Fruit fly (Drosophila melanogaster) whole organism, embryonic: ENCODE data around the gene HipHop.
A peak's percentile ranks its signal among the peaks of the same experiment; 100 is the strongest.

Source experiments
- CG10209 ChIP-seq: fragments of 200-800 bp; sonication (Bioruptor generic); optimal IDR thresholded peaks from 3 replicates; lab custom pipeline; 2017; ENCODE audit warnings: missing biosample characterization, mild to moderate bottlenecking, missing genetic modification characterization, missing genetic modification reagents
- CG12299 ChIP-seq: fragments of 200-800 bp; sonication (Bioruptor generic); optimal IDR thresholded peaks from 2 replicates; lab custom pipeline; 2018; ENCODE audit warnings: missing biosample characterization, mild to moderate bottlenecking, missing genetic modification characterization
- CG12942 ChIP-seq: fragments of 200-800 bp; sonication (Bioruptor generic); optimal IDR thresholded peaks from 3 replicates; lab custom pipeline; 2016; ENCODE audit warnings: missing biosample characterization, missing genetic modification characterization
- CG13624 ChIP-seq: fragments of 200-800 bp; sonication (Bioruptor generic); optimal IDR thresholded peaks from 2 replicates; lab custom pipeline; 2016; ENCODE audit warnings: missing biosample characterization, missing genetic modification characterization
- CG15073 ChIP-seq: fragments of 200-800 bp; sonication (Bioruptor generic); optimal IDR thresholded peaks from 2 replicates; lab custom pipeline; 2016; ENCODE audit warnings: missing biosample characterization, missing genetic modification characterization
- CG15601 ChIP-seq: fragments of 200-800 bp; sonication (Bioruptor generic); optimal IDR thresholded peaks from 3 replicates; lab custom pipeline; 2019; ENCODE audit warnings: missing biosample characterization, mild to moderate bottlenecking, missing genetic modification characterization, moderate library complexity
- CG17359 ChIP-seq: fragments of 200-800 bp; sonication (Bioruptor generic); optimal IDR thresholded peaks from 3 replicates; lab custom pipeline; 2018; ENCODE audit warnings: missing biosample characterization, mild to moderate bottlenecking, missing genetic modification characterization, moderate library complexity
- CG3065 ChIP-seq: fragments of 200-800 bp; sonication (Bioruptor generic); optimal IDR thresholded peaks from 2 replicates; lab custom pipeline; 2016; ENCODE audit warnings: missing biosample characterization, missing genetic modification characterization
- CG31441 ChIP-seq: fragments of 200-800 bp; sonication (Bioruptor generic); IDR thresholded peaks from 2 replicates; pipeline ENCODE4 v1.3.6; 2022; ENCODE audit warnings: missing biosample characterization, missing genetic modification characterization
- CG3407 ChIP-seq: fragments of 200-800 bp; sonication (Bioruptor generic); optimal IDR thresholded peaks from 2 replicates; lab custom pipeline; 2018; ENCODE audit warnings: missing biosample characterization, mild to moderate bottlenecking, missing genetic modification characterization
- CG5180 ChIP-seq: fragments of 200-800 bp; sonication (Bioruptor generic); optimal IDR thresholded peaks from 3 replicates; lab custom pipeline; 2017; ENCODE audit warnings: missing biosample characterization, missing genetic modification characterization, mild to moderate bottlenecking, moderate library complexity, missing genetic modification reagents
- CG6791 ChIP-seq: fragments of 200-800 bp; sonication (Bioruptor generic); IDR thresholded peaks from 3 replicates; pipeline ENCODE4 v1.3.6; 2022; ENCODE audit warnings: missing biosample characterization, missing genetic modification characterization; ENCODE audit not compliant: partially characterized antibody
- CG7372 ChIP-seq: fragments of 200-800 bp; sonication (Bioruptor generic); IDR thresholded peaks from 2 replicates; pipeline ENCODE4 v1.3.6; 2022; ENCODE audit warnings: missing biosample characterization, missing genetic modification characterization
- CG8290 ChIP-seq, 3 experiments: fragments of 200-800 bp; sonication (Bioruptor generic); optimal IDR thresholded peaks; 2 replicates each; lab custom pipeline; 2016 to 2019; ENCODE audit warnings: missing biosample characterization in 3 of 3, missing genetic modification characterization in 3 of 3, mild to moderate bottlenecking in 2 of 3, moderate library complexity in 1 of 3
- CG9876 ChIP-seq: fragments of 200-800 bp; sonication (Bioruptor generic); optimal IDR thresholded peaks from 2 replicates; lab custom pipeline; 2016; ENCODE audit warnings: missing biosample characterization, missing genetic modification characterization
- Chrac-16 ChIP-seq: fragments of 200-800 bp; sonication (Bioruptor generic); optimal IDR thresholded peaks from 3 replicates; lab custom pipeline; 2016; ENCODE audit warnings: missing biosample characterization, missing genetic modification characterization
- CkIIα-i1 ChIP-seq: fragments of 200-800 bp; sonication (Bioruptor generic); IDR thresholded peaks from 2 replicates; pipeline ENCODE4 v1.3.6; 2022; ENCODE audit warnings: missing biosample characterization, missing genetic modification characterization
- Dfd ChIP-seq, 2 experiments: fragments of >200 bp; optimal IDR thresholded peaks; 2 replicates each; lab custom pipeline; 2017; ENCODE audit warnings: missing biosample characterization in 2 of 2, missing genetic modification characterization in 2 of 2
- Eip74EF ChIP-seq, 2 experiments: fragments of 200-800 bp in 1 of 2; fragments of >200 bp in 1 of 2; sonication (Bioruptor generic) in 1 of 2; optimal IDR thresholded peaks; 2 replicates each; lab custom pipeline; 2017 to 2019; ENCODE audit warnings: missing biosample characterization in 2 of 2, missing genetic modification characterization in 2 of 2, mild to moderate bottlenecking in 1 of 2, moderate library complexity in 1 of 2
- H15 ChIP-seq: fragments of 200-800 bp; sonication (Bioruptor generic); IDR thresholded peaks from 3 replicates; pipeline ENCODE4 v1.3.6; 2022; ENCODE audit warnings: missing biosample characterization, missing genetic modification characterization
- H2.0 ChIP-seq: fragments of 200-800 bp; sonication (Bioruptor generic); IDR thresholded peaks from 2 replicates; pipeline ENCODE4 v1.3.6; 2022; ENCODE audit warnings: missing biosample characterization, missing genetic modification characterization
- HLH54F ChIP-seq: fragments of 200-800 bp; sonication (Bioruptor generic); optimal IDR thresholded peaks from 3 replicates; lab custom pipeline; 2016; ENCODE audit warnings: missing biosample characterization, missing genetic modification characterization
- Med ChIP-seq: fragments of 200-800 bp; sonication (Bioruptor generic); peaks from one replicate; lab custom pipeline; 2016; ENCODE audit warnings: missing biosample characterization, missing genetic modification characterization, mild to moderate bottlenecking, inconsistent platforms, moderate library complexity
- Meics ChIP-seq: fragments of 200-800 bp; sonication (Bioruptor generic); optimal IDR thresholded peaks from 2 replicates; lab custom pipeline; 2017; ENCODE audit warnings: missing biosample characterization, mild to moderate bottlenecking, missing genetic modification characterization
- Spps ChIP-seq: fragments of 200-800 bp; sonication (Bioruptor generic); optimal IDR thresholded peaks from 2 replicates; lab custom pipeline; 2018; ENCODE audit warnings: missing biosample characterization, mild to moderate bottlenecking, missing genetic modification characterization
- Usf ChIP-seq: fragments of 200-800 bp; sonication (Bioruptor generic); optimal IDR thresholded peaks from 2 replicates; lab custom pipeline; 2017; ENCODE audit warnings: missing genotype, missing biosample characterization, missing genetic modification characterization
- YL-1 ChIP-seq: fragments of 200-800 bp; sonication (Bioruptor generic); optimal IDR thresholded peaks from 3 replicates; lab custom pipeline; 2017; ENCODE audit warnings: missing biosample characterization, mild to moderate bottlenecking, missing genetic modification characterization
- abd-A ChIP-seq: fragments of 200-800 bp; sonication (Bioruptor generic); optimal IDR thresholded peaks from 3 replicates; lab custom pipeline; 2019; ENCODE audit warnings: missing biosample characterization, mild to moderate bottlenecking, missing genetic modification characterization, moderate library complexity
- al ChIP-seq: fragments of 200-800 bp; sonication (Bioruptor generic); IDR thresholded peaks from 2 replicates; pipeline ENCODE4 v1.3.6; 2022; ENCODE audit warnings: missing biosample characterization, missing genetic modification characterization
- bigmax ChIP-seq: fragments of 200-800 bp; sonication (Bioruptor generic); optimal IDR thresholded peaks from 2 replicates; lab custom pipeline; 2018; ENCODE audit warnings: missing biosample characterization, mild to moderate bottlenecking, missing genetic modification characterization
- chif ChIP-seq, 2 experiments: fragments of 200-800 bp; sonication (Bioruptor generic); optimal IDR thresholded peaks; 3 replicates each; lab custom pipeline; 2016; ENCODE audit warnings: missing biosample characterization in 2 of 2, missing genetic modification characterization in 2 of 2
- da ChIP-seq: fragments of 200-800 bp; sonication (Bioruptor generic); optimal IDR thresholded peaks from 2 replicates; lab custom pipeline; 2016; ENCODE audit warnings: missing biosample characterization, missing genetic modification characterization
- dmrt99B ChIP-seq: fragments of 200-800 bp; sonication (Bioruptor generic); optimal IDR thresholded peaks from 2 replicates; lab custom pipeline; 2018; ENCODE audit warnings: missing biosample characterization, mild to moderate bottlenecking, missing genetic modification characterization, moderate library complexity
- gem ChIP-seq: fragments of 200-800 bp; sonication (Bioruptor generic); optimal IDR thresholded peaks from 2 replicates; lab custom pipeline; 2019; ENCODE audit warnings: missing biosample characterization, mild to moderate bottlenecking, missing genetic modification characterization, moderate library complexity
- gro ChIP-seq: fragments of 200-800 bp; sonication (Bioruptor generic); optimal IDR thresholded peaks from 2 replicates; lab custom pipeline; 2016; ENCODE audit warnings: missing biosample characterization, missing genetic modification characterization
- her ChIP-seq: fragments of 200-800 bp; sonication (Bioruptor generic); optimal IDR thresholded peaks from 2 replicates; lab custom pipeline; 2016; ENCODE audit warnings: missing biosample characterization, missing genetic modification characterization
- hkb ChIP-seq, 2 experiments: fragments of 200-800 bp in 1 of 2; fragments of >200 bp in 1 of 2; sonication (Bioruptor generic) in 1 of 2; IDR thresholded peaks in 1 of 2; optimal IDR thresholded peaks in 1 of 2; 2 replicates each; pipeline versions ENCODE4 v1.3.6 to Lab custom; 2017 to 2022; ENCODE audit warnings: missing biosample characterization in 1 of 2, missing genetic modification characterization in 1 of 2
- klu ChIP-seq: fragments of 200-800 bp; sonication (Bioruptor generic); IDR thresholded peaks from 2 replicates; pipeline ENCODE4 v1.3.6; 2022; ENCODE audit warnings: missing biosample characterization, missing genetic modification characterization
- onecut ChIP-seq: fragments of 200-800 bp; sonication (Bioruptor generic); IDR thresholded peaks from 2 replicates; pipeline ENCODE4 v1.3.6; 2022; ENCODE audit warnings: missing biosample characterization, missing genetic modification characterization
- psq ChIP-seq: fragments of 200-800 bp; sonication (Bioruptor generic); optimal IDR thresholded peaks from 2 replicates; lab custom pipeline; 2017; ENCODE audit warnings: missing biosample characterization, missing genetic modification characterization
- pum ChIP-seq: fragments of 200-800 bp; sonication (Bioruptor generic); optimal IDR thresholded peaks from 2 replicates; lab custom pipeline; 2016; ENCODE audit warnings: missing biosample characterization, missing genetic modification characterization
- pzg ChIP-seq: fragments of 200-800 bp; sonication (Bioruptor generic); optimal IDR thresholded peaks from 3 replicates; lab custom pipeline; 2018; ENCODE audit warnings: missing biosample characterization, mild to moderate bottlenecking, missing genetic modification characterization, moderate library complexity
- sna ChIP-seq: fragments of 200-800 bp; sonication (Bioruptor generic); IDR thresholded peaks from 2 replicates; pipeline ENCODE4 v1.3.6; 2022; ENCODE audit warnings: missing biosample characterization, missing genetic modification characterization; ENCODE audit not compliant: partially characterized antibody
- tap ChIP-seq: fragments of 200-800 bp; optimal IDR thresholded peaks from 3 replicates; lab custom pipeline; 2019; ENCODE audit warnings: missing biosample characterization, mild to moderate bottlenecking, missing genetic modification characterization, moderate library complexity
- tgo ChIP-seq: fragments of 200-800 bp; sonication (Bioruptor generic); IDR thresholded peaks from 3 replicates; pipeline ENCODE4 v1.3.6; 2022; ENCODE audit warnings: missing biosample characterization, missing genetic modification characterization
- twi ChIP-seq: fragments of 200-800 bp; optimal IDR thresholded peaks from 2 replicates; lab custom pipeline; 2019; ENCODE audit warnings: missing biosample characterization, mild to moderate bottlenecking, missing genetic modification characterization, moderate library complexity
- vvl ChIP-seq: fragments of 200-800 bp; sonication (Bioruptor generic); IDR thresholded peaks from 2 replicates; pipeline ENCODE4 v1.3.6; 2022; ENCODE audit warnings: missing biosample characterization, missing genetic modification characterization

HipHop gene

DNA sequence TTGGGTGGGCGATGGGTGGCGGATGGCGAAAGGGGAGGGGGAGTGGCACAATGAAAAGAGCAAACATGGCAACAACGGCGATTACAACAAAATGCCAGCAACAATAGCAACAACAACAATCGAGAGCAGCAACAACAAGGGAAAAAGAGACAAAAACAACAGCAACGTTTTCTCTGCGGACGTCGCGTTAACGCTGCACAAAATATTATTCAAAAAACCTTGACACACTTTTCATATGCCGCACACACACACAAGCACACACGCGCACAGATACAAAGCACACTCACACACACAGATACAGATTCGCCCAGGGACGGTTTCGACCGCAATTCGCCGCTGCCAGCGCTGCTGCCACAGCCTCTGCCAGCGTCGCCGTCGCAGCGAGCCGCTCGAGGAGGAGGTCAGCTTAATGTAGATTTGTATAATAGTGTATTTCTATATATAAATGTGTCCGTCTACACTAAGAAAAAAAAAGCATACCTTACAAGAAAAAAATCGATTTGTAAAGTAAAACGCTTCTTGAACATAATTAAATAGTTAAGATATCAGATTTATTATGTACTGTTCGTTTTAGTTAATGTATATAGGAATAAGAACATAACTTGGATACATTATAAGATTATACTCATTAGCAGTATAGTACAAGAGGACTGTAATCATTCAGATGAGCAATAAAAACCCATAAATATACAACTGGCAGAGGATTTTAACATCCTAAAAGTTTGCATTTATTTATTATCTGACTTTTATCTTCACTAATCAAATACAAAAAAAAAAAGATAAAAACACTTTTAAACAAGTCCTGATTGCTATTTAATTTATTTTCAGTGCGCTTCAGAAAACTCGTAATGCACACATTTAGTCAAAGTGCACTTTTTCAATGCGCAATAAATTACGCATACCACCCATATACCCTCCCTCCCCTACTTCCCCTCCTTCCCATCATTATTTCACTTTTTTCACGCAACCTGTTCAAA, 39.0 kb upstream of the HipHop start (continued):
- TF ChIP-seq CG15073 (GFP tag; lab: Kevin White, UChicago) (no peak), klu (no peak), dmrt99B (tag; lab: Kevin White, UChicago) (peak; percentile 86), tgo (GFP tag; lab: Robert Waterston, UW) (peak; percentile 64; the same call in 2 of the 3 replicates), gem (tag; lab: Kevin White, UChicago) (peak; percentile 77), CG6791 (GFP tag; lab: Robert Waterston, UW) (no peak), H2.0 (GFP tag; lab: Robert Waterston, UW) (peak; percentile 36; the same call in 1 of the 2 replicates), CG31441 (GFP tag; lab: Robert Waterston, UW) (peak; percentile 51; the same call in 1 of the 2 replicates), H15 (GFP tag; lab: Robert Waterston, UW) (no peak), CG5180 (GFP tag; lab: Kevin White, UChicago) (peak; percentile 60), psq (GFP tag; lab: Kevin White, UChicago) (no peak), al (no peak), her (no peak), CG13624 (GFP tag; lab: Kevin White, UChicago) (no peak), CG8290 (GFP tag; optimal IDR thresholded peaks at IDR 0.05; lab: Kevin White, UChicago) (no peak), CG8290 (tag; optimal IDR thresholded peaks at IDR 0.05; lab: Kevin White, UChicago) (no peak), sna (no peak), onecut (GFP tag; lab: Robert Waterston, UW) (peak; percentile 54), CG15601 (tag; lab: Kevin White, UChicago) (no peak), HLH54F (GFP tag; lab: Kevin White, UChicago) (no peak), vvl (no peak), Dfd (GFP tag; optimal IDR thresholded peaks at IDR 0.05; lab: Kevin White, UChicago) (no peak), Med (GFP tag; lab: Kevin White, UChicago) (peak; percentile 6), CG9876 (no peak), CG12299 (no peak), Chrac-16 (GFP tag; lab: Kevin White, UChicago) (peak; percentile 32), da (GFP tag; lab: Kevin White, UChicago) (no peak), Usf (no peak), CG17359 (tag; lab: Kevin White, UChicago) (peak; percentile 74), CG12942 (GFP tag; lab: Kevin White, UChicago) (no peak), Eip74EF (GFP tag; optimal IDR thresholded peaks at IDR 0.05; lab: Kevin White, UChicago) (peak in 1 of 2 experiments; percentile 64), abd-A (tag; lab: Kevin White, UChicago) (peak; percentile 73), gro (GFP tag; lab: Kevin White, UChicago) (no peak), tap (tag; lab: Kevin White, UChicago) (peak; percentile 42), Spps (tag; lab: Kevin White, UChicago) (no peak), pum (GFP tag; lab: Kevin White, UChicago) (no peak), chif (GFP tag; optimal IDR thresholded peaks at IDR 0.05; lab: Kevin White, UChicago) (peak in 1 of 2 experiments; percentile 20), CG3407 (GFP tag; lab: Kevin White, UChicago) (no peak), CG10209 (GFP tag; lab: Kevin White, UChicago) (peak; percentile 70), CG3065 (GFP tag; lab: Kevin White, UChicago) (no peak), bigmax (GFP tag; lab: Kevin White, UChicago) (no peak), CkIIα-i1 (GFP tag; lab: Robert Waterston, UW) (no peak), CG7372 (GFP tag; lab: Robert Waterston, UW) (no peak), pzg (no peak), Meics (GFP tag; lab: Kevin White, UChicago) (peak; percentile 63), YL-1 (no peak), twi (tag; lab: Kevin White, UChicago) (no peak), hkb (optimal IDR thresholded peaks at IDR 0.05; lab: Kevin White, UChicago) (no peak), hkb (GFP tag; IDR thresholded peaks at IDR 0.05; lab: Robert Waterston, UW) (peak; percentile 56)
